Worm (Caenorhabditis elegans) whole organism, young adult: Measurements from ENCODE around the gene irg-7.

Source experiments
- B0019.2 ChIP-seq: fragments of 200-800 bp; sonication (Bioruptor generic); conservative IDR thresholded peaks from 2 replicates; pipeline ENCODE4 v1.3.6; 2022; ENCODE audit warnings: missing genetic modification reagents, missing genetic modification characterization, missing compliant biosample characterization
- B0336.3 ChIP-seq: fragments of 200-800 bp; sonication (Bioruptor generic); IDR thresholded peaks from 2 replicates; pipeline ENCODE4 v1.3.6; 2022; ENCODE audit warnings: missing genetic modification characterization, missing compliant biosample characterization
- F22D6.2 ChIP-seq: sonication (generic microtip); optimal IDR thresholded peaks from 2 replicates; lab custom pipeline; 2016; ENCODE audit warnings: mild to moderate bottlenecking, missing genetic modification characterization, missing compliant biosample characterization
- F23B12.7 ChIP-seq: sonication (generic microtip); optimal IDR thresholded peaks from 2 replicates; lab custom pipeline; 2017; ENCODE audit warnings: missing genetic modification characterization, mild to moderate bottlenecking, missing compliant biosample characterization, antibody characterized with exemption, moderate library complexity; ENCODE audit not compliant: insufficient read depth
- F37B4.10 ChIP-seq: fragments of 200-800 bp; sonication (Bioruptor generic); IDR thresholded peaks from 2 replicates; pipeline ENCODE4 v1.3.6; 2022; ENCODE audit warnings: missing genetic modification characterization, missing compliant biosample characterization
- K12H6.12 ChIP-seq: fragments of 200-800 bp; sonication (Bioruptor generic); optimal IDR thresholded peaks from 2 replicates; lab custom pipeline; 2018; ENCODE audit warnings: mild to moderate bottlenecking, missing genetic modification characterization, missing compliant biosample characterization
- T07F8.4 ChIP-seq: sonication (generic microtip); optimal IDR thresholded peaks from 2 replicates; lab custom pipeline; 2016; ENCODE audit warnings: mild to moderate bottlenecking, missing genetic modification characterization, moderate library complexity, missing compliant biosample characterization
- T26A5.8 ChIP-seq: sonication (generic microtip); optimal IDR thresholded peaks from 2 replicates; lab custom pipeline; 2016; ENCODE audit warnings: missing genetic modification characterization, missing compliant biosample characterization
- Y53F4B.3 ChIP-seq: fragments of 200-800 bp; sonication (Bioruptor generic); IDR thresholded peaks from 2 replicates; pipeline ENCODE4 v1.3.6; 2022; ENCODE audit warnings: missing genetic modification reagents, missing genetic modification characterization, missing compliant biosample characterization
- Y56A3A.18 ChIP-seq: fragments of 200-800 bp; sonication (Bioruptor generic); IDR thresholded peaks from 2 replicates; pipeline ENCODE4 v1.3.6; 2022; ENCODE audit warnings: missing genetic modification reagents, missing genetic modification characterization, missing compliant biosample characterization
- Y79H2A.3 ChIP-seq: fragments of 200-800 bp; sonication (Bioruptor generic); conservative IDR thresholded peaks from 2 replicates; pipeline ENCODE4 v1.3.6; 2022; ENCODE audit warnings: missing genetic modification reagents, missing genetic modification characterization, missing compliant biosample characterization
- Y95B8A.8 ChIP-seq: fragments of 200-800 bp; sonication (Bioruptor generic); IDR thresholded peaks from 2 replicates; pipeline ENCODE4 v1.3.6; 2022; ENCODE audit warnings: missing genetic modification reagents, missing genetic modification characterization, missing compliant biosample characterization
- ama-1 ChIP-seq, 3 experiments: fragments of 150-350 bp in 1 of 3; sonication (generic microtip) in 2 of 3; optimal IDR thresholded peaks; 2 replicates each; lab custom pipeline; 2014 to 2018; ENCODE audit warnings: missing biosample characterization in 2 of 3, missing genetic modification characterization in 2 of 3, missing genetic modification reagents in 2 of 3
- attf-3 ChIP-seq: fragments of 200-800 bp; sonication (Bioruptor generic); conservative IDR thresholded peaks from 2 replicates; pipeline ENCODE4 v1.3.6; 2022; ENCODE audit warnings: missing genetic modification reagents, missing genetic modification characterization, missing compliant biosample characterization
- bed-1 ChIP-seq: fragments of 200-800 bp; sonication (Bioruptor generic); IDR thresholded peaks from 2 replicates; pipeline ENCODE4 v1.3.6; 2022; ENCODE audit warnings: missing genetic modification reagents, missing genetic modification characterization, missing compliant biosample characterization
- cebp-1 ChIP-seq, 2 experiments: fragments of 200-800 bp in 1 of 2; sonication (Bioruptor generic) in 1 of 2; sonication (generic microtip) in 1 of 2; IDR thresholded peaks in 1 of 2; optimal IDR thresholded peaks in 1 of 2; 2 replicates each; pipeline versions ENCODE4 v1.3.6 to Lab custom; 2017 to 2022; ENCODE audit warnings: missing compliant biosample characterization in 2 of 2, missing genetic modification characterization in 2 of 2, mild to moderate bottlenecking in 1 of 2, missing genetic modification reagents in 1 of 2, moderate library complexity in 1 of 2
- ceh-27 ChIP-seq: fragments of 200-800 bp; sonication (Bioruptor generic); optimal IDR thresholded peaks from 2 replicates; lab custom pipeline; 2018; ENCODE audit warnings: mild to moderate bottlenecking, missing genetic modification characterization, moderate library complexity, missing compliant biosample characterization
- ceh-40 ChIP-seq: fragments of 200-800 bp; sonication (Bioruptor generic); IDR thresholded peaks from 2 replicates; pipeline ENCODE4 v1.3.6; 2022; ENCODE audit warnings: missing genetic modification characterization, missing compliant biosample characterization
- chd-7 ChIP-seq: sonication (generic microtip); optimal IDR thresholded peaks from 2 replicates; lab custom pipeline; 2016; ENCODE audit warnings: mild to moderate bottlenecking, missing genetic modification characterization, moderate library complexity, missing compliant biosample characterization
- dox-1 ChIP-seq: fragments of 200-800 bp; sonication (Bioruptor generic); IDR thresholded peaks from 2 replicates; pipeline ENCODE4 v1.3.6; 2022; ENCODE audit warnings: missing genetic modification reagents, missing genetic modification characterization, missing compliant biosample characterization
- dpl-1 ChIP-seq: fragments of 150-350 bp; optimal IDR thresholded peaks from 2 replicates; lab custom pipeline; 2014; ENCODE audit warnings: missing biosample characterization, missing genetic modification reagents, missing genetic modification characterization
- egl-18 ChIP-seq: fragments of 200-800 bp; sonication (Bioruptor generic); IDR thresholded peaks from 2 replicates; pipeline ENCODE4 v1.3.6; 2022; ENCODE audit warnings: missing genetic modification reagents, missing genetic modification characterization, missing compliant biosample characterization
- egl-44 ChIP-seq: fragments of 200-800 bp; sonication (Bioruptor generic); IDR thresholded peaks from 2 replicates; pipeline ENCODE4 v1.3.6; 2022; ENCODE audit warnings: missing genetic modification reagents, missing genetic modification characterization, missing compliant biosample characterization
- gei-17 ChIP-seq: fragments of 200-800 bp; sonication (Bioruptor generic); optimal IDR thresholded peaks from 2 replicates; lab custom pipeline; 2018; ENCODE audit warnings: mild to moderate bottlenecking, missing genetic modification characterization, missing compliant biosample characterization
- hlh-12 ChIP-seq: sonication (generic microtip); optimal IDR thresholded peaks from 2 replicates; lab custom pipeline; 2016; ENCODE audit warnings: missing genetic modification characterization, missing compliant biosample characterization
- hlh-26 ChIP-seq: fragments of 200-800 bp; sonication (Bioruptor generic); conservative IDR thresholded peaks from 2 replicates; pipeline ENCODE4 v1.3.6; 2022; ENCODE audit warnings: missing genetic modification reagents, missing genetic modification characterization, missing compliant biosample characterization
- lag-1 ChIP-seq: fragments of 200-800 bp; sonication (Bioruptor generic); IDR thresholded peaks from 2 replicates; pipeline ENCODE4 v1.3.6; 2022; ENCODE audit warnings: missing genetic modification reagents, missing genetic modification characterization, missing compliant biosample characterization
- lin-26 ChIP-seq: fragments of 200-800 bp; sonication (Bioruptor generic); IDR thresholded peaks from 2 replicates; pipeline ENCODE4 v1.3.6; 2022; ENCODE audit warnings: missing genetic modification reagents, missing genetic modification characterization, missing compliant biosample characterization
- lin-40 ChIP-seq: sonication (generic microtip); optimal IDR thresholded peaks from 2 replicates; lab custom pipeline; 2016; ENCODE audit warnings: missing genetic modification characterization, mild to moderate bottlenecking, missing compliant biosample characterization, missing genotype, missing genetic modification reagents
- lsl-1 ChIP-seq: fragments of 200-800 bp; sonication (Bioruptor generic); optimal IDR thresholded peaks from 2 replicates; lab custom pipeline; 2018; ENCODE audit warnings: mild to moderate bottlenecking, missing genetic modification characterization, moderate library complexity, missing compliant biosample characterization
- mcd-1 ChIP-seq: fragments of 200-800 bp; sonication (Bioruptor generic); IDR thresholded peaks from 2 replicates; pipeline ENCODE4 v1.3.6; 2022; ENCODE audit warnings: missing genetic modification reagents, missing genetic modification characterization, missing compliant biosample characterization
- mxl-1 ChIP-seq: sonication (generic microtip); optimal IDR thresholded peaks from 2 replicates; lab custom pipeline; 2016; ENCODE audit warnings: missing genetic modification characterization, missing compliant biosample characterization
- nfya-2 ChIP-seq: fragments of 200-800 bp; sonication (Bioruptor generic); IDR thresholded peaks from 2 replicates; pipeline ENCODE4 v1.3.6; 2022; ENCODE audit warnings: missing genetic modification reagents, missing genetic modification characterization, missing compliant biosample characterization
- nhr-80 ChIP-seq: sonication (generic microtip); optimal IDR thresholded peaks from 2 replicates; lab custom pipeline; 2016; ENCODE audit warnings: missing genetic modification characterization, missing compliant biosample characterization
- pbrm-1 ChIP-seq: fragments of 200-800 bp; sonication (Bioruptor generic); IDR thresholded peaks from 2 replicates; pipeline ENCODE4 v1.3.6; 2022; ENCODE audit warnings: missing genetic modification reagents, missing genetic modification characterization, missing compliant biosample characterization
- rec-8 ChIP-seq, 2 experiments: sonication (generic microtip); optimal IDR thresholded peaks; 2 replicates each; lab custom pipeline; 2016; ENCODE audit warnings: mild to moderate bottlenecking in 2 of 2, missing genetic modification characterization in 2 of 2, missing genetic modification reagents in 2 of 2, missing genotype in 2 of 2, missing biosample characterization in 1 of 2, missing compliant biosample characterization in 1 of 2, moderate library complexity in 1 of 2
- snpc-1.1 ChIP-seq: sonication (generic microtip); optimal IDR thresholded peaks from 2 replicates; lab custom pipeline; 2017; ENCODE audit warnings: missing genetic modification characterization, mild to moderate bottlenecking, missing compliant biosample characterization, antibody characterized with exemption, moderate library complexity, missing genotype, missing genetic modification reagents; ENCODE audit not compliant: insufficient read depth
- snpc-1.3 ChIP-seq: sonication (generic microtip); optimal IDR thresholded peaks from 2 replicates; lab custom pipeline; 2017; ENCODE audit warnings: missing genetic modification characterization, mild to moderate bottlenecking, missing compliant biosample characterization, antibody characterized with exemption, moderate library complexity, missing genotype, missing genetic modification reagents; ENCODE audit not compliant: insufficient read depth
- somi-1 ChIP-seq: fragments of 200-800 bp; sonication (Bioruptor generic); optimal IDR thresholded peaks from 2 replicates; lab custom pipeline; 2018; ENCODE audit warnings: mild to moderate bottlenecking, missing genetic modification characterization, missing compliant biosample characterization
- zfh-2 ChIP-seq: fragments of 200-800 bp; sonication (Bioruptor generic); conservative IDR thresholded peaks from 2 replicates; pipeline ENCODE4 v1.3.6; 2022; ENCODE audit warnings: missing genetic modification reagents, missing genetic modification characterization, missing compliant biosample characterization
- zim-3 ChIP-seq: sonication (generic microtip); optimal IDR thresholded peaks from 2 replicates; lab custom pipeline; 2017; ENCODE audit warnings: mild to moderate bottlenecking, missing genetic modification characterization, moderate library complexity, missing compliant biosample characterization
- ztf-18 ChIP-seq: sonication (generic microtip); optimal IDR thresholded peaks from 2 replicates; lab custom pipeline; 2016; ENCODE audit warnings: missing genotype, mild to moderate bottlenecking, missing genetic modification characterization, missing compliant biosample characterization
- ztf-22 ChIP-seq: fragments of 200-800 bp; sonication (Bioruptor generic); optimal IDR thresholded peaks from 2 replicates; lab custom pipeline; 2018; ENCODE audit warnings: mild to moderate bottlenecking, missing genetic modification characterization, moderate library complexity, missing compliant biosample characterization
- ztf-28 ChIP-seq: fragments of 200-800 bp; sonication (Bioruptor generic); IDR thresholded peaks from 2 replicates; pipeline ENCODE4 v1.3.6; 2022; ENCODE audit warnings: missing genetic modification reagents, missing genetic modification characterization, missing compliant biosample characterization

The irg-7 gene

DNA sequence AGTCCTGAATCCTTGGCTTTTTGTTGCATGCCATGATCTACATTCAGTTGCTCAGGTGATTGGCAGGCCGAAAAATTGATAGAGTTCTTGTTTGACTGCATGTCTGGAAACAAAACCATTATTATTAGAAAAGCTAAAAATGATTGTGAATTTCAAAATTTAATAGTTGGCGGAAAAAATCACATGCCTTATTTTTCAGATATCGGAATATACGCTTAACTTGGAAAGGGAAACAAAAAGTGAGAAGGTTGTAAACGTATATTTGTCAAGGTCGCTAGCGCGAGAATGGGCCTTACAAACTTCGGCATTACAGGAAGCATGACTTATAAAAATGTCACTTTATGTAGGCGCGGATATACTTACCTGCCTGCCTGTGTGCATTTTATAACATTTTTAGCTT lies 28.2 kb upstream of the irg-7 start, which contains the start of gene K09C4.9:
TSS of gene K09C4.9 (minus strand) at position 101 of the 400 bp plus-strand sequence.
- TF ChIP-seq nhr-80 (tag; lab: Kevin White, UChicago), result no peak
- no peak for TF ChIP-seq mcd-1
- TF ChIP-seq zfh-2 (GFP tag; lab: Robert Waterston, UW), result no peak
- TF ChIP-seq ztf-18 (tag; lab: Kevin White, UChicago), result no peak
- TF ChIP-seq Y95B8A.8, result no peak
- TF ChIP-seq K12H6.12 (tag; lab: Kevin White, UChicago), result no peak
- TF ChIP-seq somi-1 (GFP tag; lab: Kevin White, UChicago), result no peak
- TF ChIP-seq zim-3, result no peak
- no peak for TF ChIP-seq egl-44 (GFP tag; lab: Robert Waterston, UW)
- no peak for TF ChIP-seq lag-1 (GFP tag; lab: Robert Waterston, UW)
- no peak for TF ChIP-seq gei-17 (GFP tag; lab: Kevin White, UChicago)
- TF ChIP-seq egl-18 (GFP tag; lab: Robert Waterston, UW), result no peak
- no peak for TF ChIP-seq attf-3
- TF ChIP-seq Y56A3A.18, result no peak

DNA sequence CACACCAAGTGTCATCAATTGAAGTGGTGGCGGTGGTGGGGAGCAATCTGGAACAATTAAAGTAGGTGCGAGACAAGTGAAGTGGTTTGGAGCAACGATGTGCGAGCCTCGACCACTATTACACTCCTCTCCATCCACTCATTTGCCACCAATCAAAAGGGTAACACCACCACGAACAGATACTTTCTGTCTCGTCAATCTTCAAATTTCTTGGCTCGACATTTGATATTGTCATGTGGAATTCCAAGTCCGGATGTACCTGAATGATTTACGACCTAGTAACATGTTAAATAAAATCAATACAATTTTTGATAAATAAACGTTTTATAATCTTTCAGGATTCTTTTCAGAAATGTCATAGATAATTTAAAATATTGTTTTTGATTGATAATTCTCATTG lies 27.4 kb upstream of the irg-7 start, which contains the start of gene sul-1:
TSS of gene sul-1 (minus strand) at position 101 of the 400 bp plus-strand sequence.
- TF ChIP-seq mxl-1 (tag; lab: Kevin White, UChicago), result no peak
- peak; percentile 29 for TF ChIP-seq ceh-27 (GFP tag; lab: Kevin White, UChicago)

- TF ChIP-seq bed-1 (GFP tag; lab: Robert Waterston, UW) (no peak), B0019.2 (GFP tag; lab: Robert Waterston, UW) (no peak), hlh-26 (GFP tag; lab: Robert Waterston, UW) (no peak), F23B12.7 (tag; lab: Kevin White, UChicago) (no peak), ceh-40 (no peak), lag-1 (GFP tag; lab: Robert Waterston, UW) (no peak), B0336.3 (GFP tag; lab: Robert Waterston, UW) (no peak), Y53F4B.3 (GFP tag; lab: Robert Waterston, UW) (no peak), zfh-2 (GFP tag; lab: Robert Waterston, UW) (no peak), pbrm-1 (GFP tag; lab: Robert Waterston, UW) (no peak), snpc-1.3 (no peak), rec-8 (tag; optimal IDR thresholded peaks at IDR 0.05; lab: Kevin White, UChicago) (no peak), hlh-12 (no peak), dpl-1 (no peak), dox-1 (no peak), lin-26 (GFP tag; lab: Robert Waterston, UW) (no peak), egl-44 (GFP tag; lab: Robert Waterston, UW) (no peak), ztf-22 (GFP tag; lab: Kevin White, UChicago) (no peak), ama-1 (optimal IDR thresholded peaks at IDR 0.05; lab: Kevin White, UChicago) (no peak), ama-1 (GFP tag; optimal IDR thresholded peaks at IDR 0.05; lab: Kevin White, UChicago) (no peak), chd-7 (no peak)
Observed at ce11 chrX:3262600-3262999, 19.2 kb upstream of the irg-7 start, which contains the start of gene fbxb-71. TSS of gene fbxb-71 (plus strand) at chrX:3262900.

DNA sequence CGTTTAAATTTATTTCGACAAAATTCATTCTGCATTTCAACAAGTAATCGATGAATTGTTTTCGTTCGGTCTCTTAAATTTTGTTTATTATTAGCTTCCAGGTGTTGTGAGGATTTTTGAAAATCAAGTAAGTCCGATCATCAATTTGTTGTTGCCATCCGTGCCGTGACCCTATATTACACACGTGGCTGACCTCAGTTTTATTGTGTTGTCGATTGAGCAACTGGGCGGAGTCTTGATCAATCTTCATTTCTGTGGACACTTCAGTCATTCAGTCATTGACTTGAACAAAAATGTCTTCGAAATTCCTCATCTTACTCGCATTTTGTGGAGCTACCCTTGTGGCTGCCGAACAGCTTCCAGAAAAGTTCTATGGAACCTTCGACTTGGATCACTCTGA lies 17.1 kb upstream of the irg-7 start, which contains the start of gene lbp-2:
TSS of gene lbp-2 (plus strand) at position 102 of the 400 bp plus-strand sequence.
- TF ChIP-seq T26A5.8 (tag; lab: Kevin White, UChicago) (no peak), mxl-1 (tag; lab: Kevin White, UChicago) (no peak), Y79H2A.3 (GFP tag; lab: Robert Waterston, UW) (no peak), nfya-2 (GFP tag; lab: Robert Waterston, UW) (no peak), cebp-1 (GFP tag; IDR thresholded peaks at IDR 0.05; lab: Robert Waterston, UW) (no peak), cebp-1 (tag; optimal IDR thresholded peaks at IDR 0.05; lab: Kevin White, UChicago) (no peak), T07F8.4 (tag; lab: Kevin White, UChicago) (no peak), snpc-1.1 (no peak), pbrm-1 (GFP tag; lab: Robert Waterston, UW) (no peak), F22D6.2 (tag; lab: Kevin White, UChicago) (no peak), F37B4.10 (no peak), ztf-28 (no peak), lin-40 (no peak), lsl-1 (GFP tag; lab: Kevin White, UChicago) (no peak)
